Worm (Caenorhabditis elegans) whole organism, L4/young adult: Measurements from ENCODE around the gene R13H4.6.

Source experiments
- W03F9.2 ChIP-seq: fragments of 150-350 bp; optimal IDR thresholded peaks from 2 replicates; lab custom pipeline; 2014; ENCODE audit warnings: missing biosample characterization, missing genetic modification characterization
- dao-5 ChIP-seq: sonication (generic microtip); optimal IDR thresholded peaks from 2 replicates; lab custom pipeline; 2016; ENCODE audit warnings: missing genotype, missing genetic modification characterization, moderate library complexity, missing compliant biosample characterization
- him-1 ChIP-seq: sonication (generic microtip); optimal IDR thresholded peaks from 2 replicates; lab custom pipeline; 2016; ENCODE audit warnings: missing genotype, missing genetic modification reagents, missing genetic modification characterization, missing compliant biosample characterization

DNA sequence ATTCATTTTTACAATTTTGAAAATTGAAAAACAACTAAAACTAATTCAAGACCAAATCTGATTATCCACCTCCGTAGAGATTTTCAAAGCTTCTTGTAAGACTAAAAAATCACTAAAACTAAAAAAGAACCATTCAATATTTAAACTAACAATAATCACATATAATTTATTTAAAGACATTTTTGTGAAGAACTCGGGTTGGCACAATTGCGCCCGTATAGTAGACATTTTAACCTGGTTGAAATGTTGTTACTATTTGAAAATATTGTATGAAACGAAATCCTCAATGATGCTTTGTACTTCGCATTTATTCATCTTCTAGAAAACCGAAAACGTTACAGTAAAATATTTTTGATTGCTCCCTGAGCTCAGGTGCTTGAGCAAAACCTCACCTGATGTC lies 6.9 kb upstream of the R13H4.6 start:
- TF ChIP-seq dao-5 (tag; lab: Kevin White, UChicago) (no peak), him-1 (tag; lab: Kevin White, UChicago) (no peak), W03F9.2 (tag; lab: Kevin White, UChicago) (no peak)
